Fruit fly (Drosophila melanogaster): ENCODE data around the gene CG33995.

The CG33995 gene

DNA sequence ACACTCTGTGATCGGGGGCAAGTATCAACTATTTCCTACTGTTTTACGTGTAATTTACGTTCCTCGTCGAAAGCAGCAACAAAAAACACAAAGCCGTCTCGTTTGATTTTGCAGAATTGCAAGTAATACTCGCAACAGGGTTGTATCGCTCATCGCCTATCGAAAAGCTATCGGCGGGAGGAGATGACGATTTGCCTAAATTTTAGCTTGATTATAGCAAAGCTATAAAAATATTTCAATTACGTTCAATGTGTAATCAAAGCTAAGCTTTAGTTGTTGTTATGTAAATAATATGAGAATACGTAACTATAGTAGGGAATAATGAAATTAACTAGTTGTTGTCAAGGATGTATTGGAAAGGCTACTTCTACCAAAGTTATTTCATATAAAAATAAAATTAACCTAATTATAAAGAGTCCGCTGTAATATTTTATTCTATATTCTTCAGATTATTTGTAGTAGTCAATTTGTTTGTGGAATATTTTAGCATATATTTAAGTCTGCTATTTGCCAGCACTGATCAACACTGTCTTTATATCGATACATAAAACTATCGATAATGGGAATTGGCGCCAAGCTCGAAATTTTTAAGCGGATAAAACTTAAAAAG is 16.7 kb downstream of the CG33995 start, which contains the start of gene Rpn11 (continued):
- TF ChIP-seq Med (GFP tag) (peak; percentile 81), slbo (GFP tag; IDR thresholded peaks at IDR 0.05) (peak; percentile 62), stwl (tag; optimal IDR thresholded peaks at IDR 0.05) (peak; percentile 43), HLHmδ (GFP tag; optimal IDR thresholded peaks at IDR 0.05) (no peak), CG11560 (tag; IDR thresholded peaks at IDR 0.05) (no peak), run (tag; optimal IDR thresholded peaks at IDR 0.05) (no peak), pb (GFP tag; optimal IDR thresholded peaks at IDR 0.05) (no peak), dan (GFP tag; IDR thresholded peaks at IDR 0.05) (no peak), usp (GFP tag; optimal IDR thresholded peaks at IDR 0.05) (no peak), CG18764 (GFP tag; optimal IDR thresholded peaks at IDR 0.05) (peak; percentile 28), ham (GFP tag; IDR thresholded peaks at IDR 0.05) (no peak), tio (GFP tag; optimal IDR thresholded peaks at IDR 0.05) (peak; percentile 45), nmo (GFP tag; optimal IDR thresholded peaks at IDR 0.05) (peak; percentile 80), CG1602 (GFP tag; optimal IDR thresholded peaks at IDR 0.05) (peak; percentile 67), chif (GFP tag; optimal IDR thresholded peaks at IDR 0.05) (peak; percentile 16 to 47), E2f2 (GFP tag; IDR thresholded peaks at IDR 0.05) (peak; percentile 85), Lim3 (GFP tag; IDR thresholded peaks at IDR 0.05) (no peak), tin (GFP tag; optimal IDR thresholded peaks at IDR 0.05) (peak; percentile 56), ranshi (GFP tag; IDR thresholded peaks at IDR 0.05) (0 out of 2 replicates have a peak, but pooled peaks have one; percentile 5), B-H1 (GFP tag; IDR thresholded peaks at IDR 0.05) (peak; percentile 41; the same call in 1 of the 3 replicates), CrebB (tag; optimal IDR thresholded peaks at IDR 0.05) (no peak), CG4854 (GFP tag; optimal IDR thresholded peaks at IDR 0.05) (peak; percentile 19), CG4404 (GFP tag; IDR thresholded peaks at IDR 0.05) (peak; percentile 47; the same call in 1 of the 2 replicates), CG11723 (GFP tag; optimal IDR thresholded peaks at IDR 0.05) (peak; percentile 30), salm (tag; optimal IDR thresholded peaks at IDR 0.05) (no peak), dpn (GFP tag; optimal IDR thresholded peaks at IDR 0.05) (peak; percentile 51 to 75), CG13894 (tag; optimal IDR thresholded peaks at IDR 0.05) (peak; percentile 60), sens-2 (GFP tag; IDR thresholded peaks at IDR 0.05) (no peak), CG13624 (GFP tag; optimal IDR thresholded peaks at IDR 0.05) (peak; percentile 52), CG10462 (GFP tag; optimal IDR thresholded peaks at IDR 0.05) (peak; percentile 11), CG2129 (GFP tag; IDR thresholded peaks at IDR 0.05; ENCODE audit: partially characterized antibody) (0 out of 2 replicates have a peak, but pooled peaks have one; percentile 38), CG11398 (GFP tag; optimal IDR thresholded peaks at IDR 0.05) (peak; percentile 15), repo (GFP tag; optimal IDR thresholded peaks at IDR 0.05) (no peak), CG10654 (GFP tag; optimal IDR thresholded peaks at IDR 0.05) (peak; percentile 36), lola (GFP tag; optimal IDR thresholded peaks at IDR 0.05) (peak in 1 of 3 experiments; percentile 80), CG5180 (GFP tag; optimal IDR thresholded peaks at IDR 0.05) (no peak), CG16813 (GFP tag; IDR thresholded peaks at IDR 0.05; ENCODE audit: partially characterized antibody) (peak; percentile 46; the same call in 1 of the 3 replicates), schlank (tag; optimal IDR thresholded peaks at IDR 0.05) (no peak), zfh2 (GFP tag; optimal IDR thresholded peaks at IDR 0.05) (peak; percentile 36), CG34376 (GFP tag; optimal IDR thresholded peaks at IDR 0.05) (peak; percentile 55), Hmx (GFP tag; optimal IDR thresholded peaks at IDR 0.05) (peak; percentile 23), D19B (GFP tag; optimal IDR thresholded peaks at IDR 0.05) (peak; percentile 20), CG31441 (GFP tag; IDR thresholded peaks at IDR 0.05) (peak; percentile 73), cg (GFP tag; optimal IDR thresholded peaks at IDR 0.05) (no peak), CG30403 (GFP tag; optimal IDR thresholded peaks at IDR 0.05) (peak; percentile 86), bcd (GFP tag; optimal IDR thresholded peaks at IDR 0.05) (peak; percentile 64), maf-S (GFP tag; optimal IDR thresholded peaks at IDR 0.05) (peak; percentile 25), ind (GFP tag; optimal IDR thresholded peaks at IDR 0.05) (peak; percentile 54), CG13424 (tag; optimal IDR thresholded peaks at IDR 0.05) (peak; percentile 70), CG12942 (GFP tag; optimal IDR thresholded peaks at IDR 0.05) (peak; percentile 25)

Measured in whole organism, embryonic.